Worm (Caenorhabditis elegans) whole organism, early embryonic: Measurements from ENCODE around the gene W09H1.4.

Experiments
- F13C5.2 ChIP-seq: sonication (generic microtip); optimal IDR thresholded peaks from 2 replicates; lab custom pipeline; 2017; ENCODE audit warnings: mild to moderate bottlenecking, missing genetic modification characterization, inconsistent platforms, missing compliant biosample characterization
- ceh-13 ChIP-seq: fragments of 200-800 bp; sonication (Bioruptor generic); optimal IDR thresholded peaks from 2 replicates; lab custom pipeline; 2018; ENCODE audit warnings: mild to moderate bottlenecking, missing genetic modification characterization, missing compliant biosample characterization
- ceh-36 ChIP-seq: sonication (generic microtip); optimal IDR thresholded peaks from 2 replicates; lab custom pipeline; 2016; ENCODE audit warnings: missing genetic modification characterization, inconsistent platforms, missing compliant biosample characterization
- hmg-4 ChIP-seq: fragments of 200-800 bp; sonication (Bioruptor generic); optimal IDR thresholded peaks from 2 replicates; lab custom pipeline; 2018; ENCODE audit warnings: mild to moderate bottlenecking, missing genetic modification characterization, missing compliant biosample characterization
- hnd-1 ChIP-seq: sonication (generic microtip); optimal IDR thresholded peaks from 2 replicates; lab custom pipeline; 2016; ENCODE audit warnings: missing genetic modification characterization, missing compliant biosample characterization

- TF ChIP-seq ceh-36 (tag; lab: Kevin White, UChicago) (no peak), hmg-4 (GFP tag; lab: Kevin White, UChicago) (no peak), ceh-13 (no peak), F13C5.2 (tag; lab: Kevin White, UChicago) (no peak), hnd-1 (tag; lab: Kevin White, UChicago) (no peak)
These were observed 3.9 kb downstream of the W09H1.4 start, which contains the start of gene mecr-1 for ce11 chrII:13187188-13187587.
